Worm (Caenorhabditis elegans) whole organism, L4 larva: ENCODE results near the gene sym-3.

Experiments
- R02D3.7 ChIP-seq: fragments of 150-350 bp; sonication (generic microtip); optimal IDR thresholded peaks from 3 replicates; lab custom pipeline; 2014; ENCODE audit warnings: missing biosample characterization, missing genetic modification characterization
- lin-15B ChIP-seq: fragments of 150-350 bp; sonication (generic microtip); optimal IDR thresholded peaks from 3 replicates; lab custom pipeline; 2014; ENCODE audit warnings: missing biosample characterization, missing genetic modification characterization
- nhr-11 ChIP-seq: fragments of 150-350 bp; optimal IDR thresholded peaks from 2 replicates; lab custom pipeline; 2014; ENCODE audit warnings: missing biosample characterization, missing genetic modification characterization
- pha-4 ChIP-seq, 2 experiments: fragments of 150-350 bp in 1 of 2; fragments of 200-800 bp in 1 of 2; sonication (Bioruptor generic) in 1 of 2; IDR thresholded peaks in 1 of 2; optimal IDR thresholded peaks in 1 of 2; 2 replicates each; pipeline versions ENCODE4 v1.3.6 to Lab custom; 2014 to 2022; ENCODE audit warnings: missing genetic modification characterization in 2 of 2, missing genetic modification reagents in 2 of 2, missing biosample characterization in 1 of 2, missing compliant biosample characterization in 1 of 2
- pqm-1 ChIP-seq: sonication (generic microtip); optimal IDR thresholded peaks from 2 replicates; lab custom pipeline; 2017; ENCODE audit warnings: missing biosample characterization, missing genetic modification characterization
- snpc-4 ChIP-seq: fragments of 150-350 bp; optimal IDR thresholded peaks from 2 replicates; lab custom pipeline; 2014; ENCODE audit warnings: missing biosample characterization, missing genetic modification characterization
- unc-130 ChIP-seq: sonication (generic microtip); optimal IDR thresholded peaks from 2 replicates; lab custom pipeline; 2016; ENCODE audit warnings: missing genetic modification reagents, missing genetic modification characterization, missing compliant biosample characterization

DNA sequence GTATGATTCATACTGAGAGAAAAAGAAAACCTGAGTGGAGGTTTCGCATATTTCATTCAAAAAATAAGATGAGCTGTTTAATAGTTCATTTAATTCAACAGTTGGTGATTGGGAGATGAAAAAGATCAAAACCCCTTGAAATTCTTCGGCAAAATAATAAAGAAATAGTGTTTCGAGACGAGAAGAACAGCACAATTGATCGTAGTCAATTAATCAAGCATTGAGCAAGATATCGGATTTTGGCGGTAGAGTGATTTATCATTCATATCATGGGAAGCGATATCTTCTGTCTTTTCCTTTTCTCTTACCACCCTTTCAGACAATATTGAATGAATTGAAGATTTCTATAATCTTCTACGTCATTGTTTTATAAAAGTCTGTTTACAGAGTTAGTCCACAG, 26.9 kb upstream of the sym-3 start:
- TF ChIP-seq nhr-11 (tag; lab: Kevin White, UChicago): no peak
- no peak for TF ChIP-seq unc-130 (GFP tag; lab: Kevin White, UChicago)
- TF ChIP-seq pqm-1 (tag; lab: Kevin White, UChicago): no peak
- TF ChIP-seq lin-15B: no peak
- no peak for TF ChIP-seq snpc-4 (tag; lab: Kevin White, UChicago)
- no peak for TF ChIP-seq R02D3.7
- no peak for TF ChIP-seq pha-4 (GFP tag; IDR thresholded peaks at IDR 0.05; lab: Robert Waterston, UW)
- TF ChIP-seq pha-4 (tag; optimal IDR thresholded peaks at IDR 0.05; lab: Kevin White, UChicago): no peak
